Worm (Caenorhabditis elegans) whole organism, dauer: ENCODE measurements around the gene K08F8.15.

Experiments used
- unc-62 ChIP-seq: sonication (generic microtip); optimal IDR thresholded peaks from 2 replicates; lab custom pipeline; 2017; ENCODE audit warnings: missing biosample characterization, missing genetic modification reagents, missing genetic modification characterization

K08F8.15 gene

ce11 chrII:8765131-8765530 lies 1.5 kb upstream of the K08F8.15 start:
- TF ChIP-seq unc-62 (GFP tag; lab: Kevin White, UChicago): no peak

- no peak for TF ChIP-seq unc-62 (GFP tag; lab: Kevin White, UChicago)
Measured at ce11 chrII:8766897-8767296, 288 bp downstream of the K08F8.15 start, which contains the start of gene pah-1. Gene pah-1 (minus strand): TSS chrII:8766997.

ce11 chrII:8769375-8769774 lies 2.8 kb downstream of the K08F8.15 start:
- no peak for TF ChIP-seq unc-62 (GFP tag; lab: Kevin White, UChicago)

ce11 chrII:8770675-8771074 lies 4.1 kb downstream of the K08F8.15 start, which contains the start of gene let-19:
Gene let-19 (plus strand): TSS chrII:8770975.
- TF ChIP-seq unc-62 (GFP tag; lab: Kevin White, UChicago): no peak

- no peak for TF ChIP-seq unc-62 (GFP tag; lab: Kevin White, UChicago)
Measured at ce11 chrII:8776504-8776903, 9.9 kb downstream of the K08F8.15 start.

ce11 chrII:8783451-8783967 lies 16.9 kb downstream of the K08F8.15 start, which contains the start of gene sgn-1:
Gene sgn-1 (minus strand): TSS chrII:8783670.
- TF ChIP-seq unc-62 (GFP tag; lab: Kevin White, UChicago): no peak

ce11 chrII:8784235-8784928 lies 17.8 kb downstream of the K08F8.15 start:
- no peak for TF ChIP-seq unc-62 (GFP tag; lab: Kevin White, UChicago)

- no peak for TF ChIP-seq unc-62 (GFP tag; lab: Kevin White, UChicago)
Measured at ce11 chrII:8785875-8786274, 19.3 kb downstream of the K08F8.15 start.

ce11 chrII:8787376-8787775 lies 20.8 kb downstream of the K08F8.15 start:
- no peak for TF ChIP-seq unc-62 (GFP tag; lab: Kevin White, UChicago)

ce11 chrII:8788752-8789151 lies 22.1 kb downstream of the K08F8.15 start:
- no peak for TF ChIP-seq unc-62 (GFP tag; lab: Kevin White, UChicago)

ce11 chrII:8789828-8790558 lies 23.4 kb downstream of the K08F8.15 start, which contains the start of gene F07H5.13:
Gene F07H5.13 (plus strand): TSS chrII:8790557.
- no peak for TF ChIP-seq unc-62 (GFP tag; lab: Kevin White, UChicago)

ce11 chrII:8792640-8793039 lies 26.0 kb downstream of the K08F8.15 start, which contains the start of gene idpa-2:
Gene idpa-2 (minus strand): TSS chrII:8792740.
- TF ChIP-seq unc-62 (GFP tag; lab: Kevin White, UChicago): no peak

- TF ChIP-seq unc-62 (GFP tag; lab: Kevin White, UChicago): no peak
Measured at ce11 chrII:8794072-8794471, 27.5 kb downstream of the K08F8.15 start, which contains the start of gene F07H5.7. Gene F07H5.7 (minus strand): TSS chrII:8794172.

ce11 chrII:8795227-8795626 lies 28.6 kb downstream of the K08F8.15 start:
- no peak for TF ChIP-seq unc-62 (GFP tag; lab: Kevin White, UChicago)

ce11 chrII:8796391-8796790 lies 29.8 kb downstream of the K08F8.15 start:
- TF ChIP-seq unc-62 (GFP tag; lab: Kevin White, UChicago): no peak

- TF ChIP-seq unc-62 (GFP tag; lab: Kevin White, UChicago): no peak
Measured at ce11 chrII:8799725-8800124, 33.1 kb downstream of the K08F8.15 start.
